Fruit fly (Drosophila melanogaster): ENCODE measurements around the gene CG10958.

Gene CG10958

DNA sequence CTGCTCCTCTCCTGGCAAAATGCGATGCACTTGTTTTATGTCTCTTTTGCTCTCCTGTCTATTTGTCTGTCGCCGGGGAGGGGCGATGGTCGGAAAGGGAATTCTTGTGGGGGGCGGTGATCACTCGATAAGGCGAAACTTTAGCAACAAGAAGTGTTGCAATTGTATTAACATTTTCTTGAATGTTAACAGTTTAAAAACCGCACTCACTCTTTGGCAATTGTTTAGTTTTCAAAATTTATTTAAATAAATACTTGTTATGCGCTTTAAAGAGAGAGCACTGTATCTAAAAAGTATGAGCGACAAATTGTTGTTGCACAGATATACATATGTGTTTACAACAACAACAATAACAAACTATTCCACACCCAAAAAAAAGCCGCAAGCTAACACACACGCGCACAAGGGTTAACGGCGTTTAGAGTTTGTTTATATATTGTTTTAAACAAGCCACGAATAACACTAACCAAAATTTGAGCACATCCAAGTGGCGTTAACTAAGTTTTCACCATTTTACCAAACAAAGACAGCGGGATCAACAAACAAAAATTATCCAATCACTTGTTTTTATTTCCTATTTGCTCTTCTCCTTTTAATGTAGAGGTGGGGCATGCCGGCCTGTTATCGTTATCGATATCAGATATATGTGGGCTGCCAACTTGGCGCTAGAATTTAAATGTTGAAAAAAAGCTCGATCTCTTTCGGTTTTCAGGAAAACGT, 30.4 kb upstream of the CG10958 start, which contains the start of gene CG2258 (continued):
- TF ChIP-seq ro (GFP tag; IDR thresholded peaks at IDR 0.05), result 0 out of 2 replicates have a peak, but pooled peaks have one; percentile 47
- TF ChIP-seq C15 (GFP tag; IDR thresholded peaks at IDR 0.05), result peak; percentile 66; the same call in 1 of the 3 replicates
- peak; percentile 73 for TF ChIP-seq CG16863 (GFP tag; optimal IDR thresholded peaks at IDR 0.05)
- no peak for TF ChIP-seq Mes4 (GFP tag; optimal IDR thresholded peaks at IDR 0.05)
- peak; percentile 74 for TF ChIP-seq bcd (GFP tag; optimal IDR thresholded peaks at IDR 0.05)
- peak; percentile 47; the same call in 1 of the 2 replicates for TF ChIP-seq CG10321 (GFP tag; IDR thresholded peaks at IDR 0.05)
- peak; percentile 76 for TF ChIP-seq CG12299 (tag; optimal IDR thresholded peaks at IDR 0.05)
- no peak for TF ChIP-seq Elba2 (GFP tag; optimal IDR thresholded peaks at IDR 0.05)
- peak; percentile 91 for TF ChIP-seq sens (GFP tag)
- no peak for TF ChIP-seq luna (GFP tag; optimal IDR thresholded peaks at IDR 0.05)
- TF ChIP-seq Awh (GFP tag; IDR thresholded peaks at IDR 0.05), result peak; percentile 76
- TF ChIP-seq grn (GFP tag; optimal IDR thresholded peaks at IDR 0.05), result no peak
- peak; percentile 83 for TF ChIP-seq CG6813 (GFP tag; optimal IDR thresholded peaks at IDR 0.05)
- peak; percentile 92 for TF ChIP-seq oc (tag; optimal IDR thresholded peaks at IDR 0.05)
- peak; percentile 62 for TF ChIP-seq cato (GFP tag; optimal IDR thresholded peaks at IDR 0.05; ENCODE audit: borderline replicate concordance)
- peak; percentile 87 for TF ChIP-seq Aef1 (GFP tag; IDR thresholded peaks at IDR 0.05)
- TF ChIP-seq Gsc (GFP tag; IDR thresholded peaks at IDR 0.05), result peak; percentile 61
- no peak for TF ChIP-seq pfk (GFP tag; optimal IDR thresholded peaks at IDR 0.05)
- TF ChIP-seq yki (optimal IDR thresholded peaks at IDR 0.05), result no peak
- peak; percentile 95 for TF ChIP-seq vvl (GFP tag; IDR thresholded peaks at IDR 0.05)
- TF ChIP-seq CG15601 (tag; optimal IDR thresholded peaks at IDR 0.05), result peak; percentile 77
- TF ChIP-seq Camta (GFP tag; optimal IDR thresholded peaks at IDR 0.05), result no peak
- peak; percentile 47 for TF ChIP-seq Ets97D (GFP tag; optimal IDR thresholded peaks at IDR 0.05)
- TF ChIP-seq CG33557 (GFP tag; optimal IDR thresholded peaks at IDR 0.05), result peak; percentile 46
- no peak for TF ChIP-seq inv (GFP tag; IDR thresholded peaks at IDR 0.05; ENCODE audit: partially characterized antibody)
- no peak for TF ChIP-seq Stat92E (GFP tag; optimal IDR thresholded peaks at IDR 0.05)
- TF ChIP-seq CG33213 (GFP tag; optimal IDR thresholded peaks at IDR 0.05), result peak; percentile 21
- TF ChIP-seq sr (GFP tag; IDR thresholded peaks at IDR 0.05), result peak; percentile 70; the same call in 1 of the 3 replicates
- TF ChIP-seq CG12744 (GFP tag; optimal IDR thresholded peaks at IDR 0.05), result peak; percentile 66
- peak; percentile 52 for TF ChIP-seq slou (GFP tag; optimal IDR thresholded peaks at IDR 0.05)
- peak; percentile 62; the same call in 1 of the 3 replicates for TF ChIP-seq Dbx (GFP tag; IDR thresholded peaks at IDR 0.05)
- TF ChIP-seq NfI (GFP tag; optimal IDR thresholded peaks at IDR 0.05), result peak; percentile 84
- no peak for TF ChIP-seq Dll (GFP tag; IDR thresholded peaks at IDR 0.05; ENCODE audit: partially characterized antibody)
- TF ChIP-seq klu (GFP tag; IDR thresholded peaks at IDR 0.05), result peak; percentile 68
- TF ChIP-seq CG14710 (tag; optimal IDR thresholded peaks at IDR 0.05), result peak; percentile 71
- TF ChIP-seq sd (tag; optimal IDR thresholded peaks at IDR 0.05), result peak; percentile 59
- TF ChIP-seq BEAF-32 (GFP tag; optimal IDR thresholded peaks at IDR 0.05), result peak; percentile 22
- TF ChIP-seq GATAe (GFP tag; conservative IDR thresholded peaks at IDR 0.05), result no peak
- TF ChIP-seq btn (GFP tag; optimal IDR thresholded peaks at IDR 0.05), result peak; percentile 69
- peak; percentile 66 for TF ChIP-seq CG18619 (GFP tag; optimal IDR thresholded peaks at IDR 0.05)
- TF ChIP-seq CG15514 (GFP tag; optimal IDR thresholded peaks at IDR 0.05), result peak; percentile 85
- peak; percentile 78 for TF ChIP-seq odd (GFP tag; optimal IDR thresholded peaks at IDR 0.05)
- TF ChIP-seq zf30C (GFP tag; optimal IDR thresholded peaks at IDR 0.05), result no peak
- TF ChIP-seq abd-A (tag; optimal IDR thresholded peaks at IDR 0.05), result no peak
- peak; percentile 84 for TF ChIP-seq E2f1 (GFP tag; IDR thresholded peaks at IDR 0.05)
- peak; percentile 67 for TF ChIP-seq CG17802 (tag; optimal IDR thresholded peaks at IDR 0.05)
- no peak for TF ChIP-seq CG10565 (GFP tag; optimal IDR thresholded peaks at IDR 0.05)
- peak; percentile 82 for TF ChIP-seq Atf6 (GFP tag; IDR thresholded peaks at IDR 0.05)
- peak; percentile 50 for TF ChIP-seq dmrt11E (tag; optimal IDR thresholded peaks at IDR 0.05)

All from whole organism, embryonic.